Worm (Caenorhabditis elegans): ENCODE measurements around the gene atf-4.

DNA sequence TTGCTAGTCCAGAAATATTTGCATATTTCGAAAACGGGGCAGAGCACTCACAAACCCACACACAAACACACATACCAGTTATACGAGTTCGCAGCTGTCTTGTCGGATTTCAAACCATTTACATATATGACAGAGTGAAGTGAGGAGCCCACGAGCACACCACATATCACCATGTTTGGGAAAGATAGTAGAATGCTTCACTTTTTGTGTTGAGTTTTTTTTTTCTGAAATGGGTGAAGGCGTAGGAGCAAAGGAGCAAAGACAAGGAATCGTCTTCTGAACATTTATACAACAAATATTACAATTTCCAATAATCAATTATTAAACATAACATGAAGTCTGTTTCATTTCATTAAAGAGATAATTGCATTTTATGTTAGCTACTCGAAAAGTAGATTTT is 35.4 kb downstream of the atf-4 start:
- TF ChIP-seq mep-1 (tag; optimal IDR thresholded peaks at IDR 0.05), result no peak
- TF ChIP-seq ceh-43 (GFP tag; optimal IDR thresholded peaks at IDR 0.05), result no peak

All from whole organism, mixed stage, embryonic.